Fruit fly (Drosophila melanogaster) whole organism, prepupa: ENCODE results near the gene CG18788.

ENCODE experiments used
- CG6276 ChIP-seq: fragments of 200-800 bp; sonication (Bioruptor generic); optimal IDR thresholded peaks from 2 replicates; lab custom pipeline; 2017; ENCODE audit warnings: missing biosample characterization, mild to moderate bottlenecking, missing genetic modification characterization
- Hr39 ChIP-seq: fragments of 200-800 bp; sonication (Bioruptor generic); optimal IDR thresholded peaks from 2 replicates; lab custom pipeline; 2016; ENCODE audit warnings: missing biosample characterization, missing genetic modification characterization
- dsx ChIP-seq: fragments of 200-800 bp; optimal IDR thresholded peaks from 3 replicates; lab custom pipeline; 2019; ENCODE audit warnings: missing biosample characterization, mild to moderate bottlenecking, missing genetic modification characterization, moderate library complexity; ENCODE audit not compliant: poor library complexity, severe bottlenecking

DNA sequence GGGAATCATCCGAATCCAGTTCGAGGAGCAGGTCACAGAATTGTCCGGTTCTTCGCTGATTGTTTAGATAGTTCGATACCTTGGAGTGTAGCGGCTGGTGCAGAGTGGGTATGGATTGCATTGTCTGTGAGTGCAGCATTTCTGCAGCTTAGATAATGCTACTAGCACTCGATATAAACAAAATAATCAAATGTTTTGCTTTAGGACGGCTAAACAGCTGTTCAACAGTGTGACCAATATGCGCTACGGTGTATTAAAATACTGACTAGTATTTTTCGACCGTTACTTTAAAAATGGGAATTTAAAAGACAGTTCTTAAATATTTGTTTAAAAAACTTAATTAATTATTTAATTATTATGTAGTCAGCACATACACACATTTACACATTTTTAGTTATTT is 14.7 kb downstream of the CG18788 start, which contains the start of gene Plzf:
- TF ChIP-seq dsx (GFP tag; lab: Kevin White, UChicago) (no peak), Hr39 (no peak), CG6276 (GFP tag; lab: Kevin White, UChicago) (no peak)
